Fruit fly (Drosophila melanogaster) whole organism, embryonic: Measurements from ENCODE around the gene CG7079.
A peak's percentile ranks its signal among the peaks of the same experiment; 100 is the strongest.

ENCODE experiments used
- ATbp ChIP-seq: fragments of 200-800 bp; sonication (Bioruptor generic); optimal IDR thresholded peaks from 2 replicates; lab custom pipeline; 2017; ENCODE audit warnings: missing biosample characterization, mild to moderate bottlenecking, missing genetic modification characterization, missing genetic modification reagents
- Adf1 ChIP-seq: fragments of 200-800 bp; sonication (Bioruptor generic); IDR thresholded peaks from 2 replicates; pipeline ENCODE4 v1.3.6; 2022; ENCODE audit warnings: missing biosample characterization, missing genetic modification characterization
- BtbVII ChIP-seq: fragments of 200-800 bp; sonication (Bioruptor generic); optimal IDR thresholded peaks from 3 replicates; lab custom pipeline; 2017; ENCODE audit warnings: missing biosample characterization, mild to moderate bottlenecking, missing genetic modification characterization
- CG12769 ChIP-seq: fragments of 200-800 bp; sonication (Bioruptor generic); optimal IDR thresholded peaks from 2 replicates; lab custom pipeline; 2019; ENCODE audit warnings: missing biosample characterization, mild to moderate bottlenecking, missing genetic modification characterization, moderate library complexity
- CG12942 ChIP-seq: fragments of 200-800 bp; sonication (Bioruptor generic); optimal IDR thresholded peaks from 3 replicates; lab custom pipeline; 2016; ENCODE audit warnings: missing biosample characterization, missing genetic modification characterization
- CG13424 ChIP-seq: fragments of 200-800 bp; sonication (Bioruptor generic); optimal IDR thresholded peaks from 2 replicates; lab custom pipeline; 2019; ENCODE audit warnings: missing biosample characterization, mild to moderate bottlenecking, missing genetic modification characterization, moderate library complexity
- CG14710 ChIP-seq: fragments of 200-800 bp; sonication (Bioruptor generic); optimal IDR thresholded peaks from 3 replicates; lab custom pipeline; 2019; ENCODE audit warnings: missing biosample characterization, mild to moderate bottlenecking, missing genetic modification characterization, moderate library complexity
- CG16779 ChIP-seq: fragments of 200-800 bp; sonication (Bioruptor generic); IDR thresholded peaks from 2 replicates; pipeline ENCODE4 v1.3.6; 2022; ENCODE audit warnings: missing biosample characterization, missing genetic modification characterization
- CG17568 ChIP-seq: fragments of 200-800 bp; sonication (Bioruptor generic); optimal IDR thresholded peaks from 2 replicates; lab custom pipeline; 2018; ENCODE audit warnings: missing biosample characterization, mild to moderate bottlenecking, missing genetic modification characterization, moderate library complexity
- CG17912 ChIP-seq: fragments of 200-800 bp; sonication (Bioruptor generic); optimal IDR thresholded peaks from 2 replicates; lab custom pipeline; 2018; ENCODE audit warnings: missing biosample characterization, mild to moderate bottlenecking, missing genetic modification characterization
- CG1792 ChIP-seq: fragments of 200-800 bp; sonication (Bioruptor generic); optimal IDR thresholded peaks from 2 replicates; lab custom pipeline; 2016; ENCODE audit warnings: missing biosample characterization, missing genetic modification characterization
- CG18011 ChIP-seq: fragments of 200-800 bp; sonication (Bioruptor generic); optimal IDR thresholded peaks from 2 replicates; lab custom pipeline; 2017; ENCODE audit warnings: missing biosample characterization, missing genetic modification characterization, mild to moderate bottlenecking, moderate library complexity, missing genotype
- CG18476 ChIP-seq: fragments of 200-800 bp; sonication (Bioruptor generic); optimal IDR thresholded peaks from 2 replicates; lab custom pipeline; 2016; ENCODE audit warnings: missing biosample characterization, mild to moderate bottlenecking, missing genetic modification characterization
- CG32532 ChIP-seq: fragments of 200-800 bp; sonication (Bioruptor generic); IDR thresholded peaks from 2 replicates; pipeline ENCODE4 v1.3.6; 2022; ENCODE audit warnings: missing biosample characterization, missing genetic modification characterization
- CG34224 ChIP-seq: fragments of 200-800 bp; sonication (Bioruptor generic); IDR thresholded peaks from 3 replicates; pipeline ENCODE4 v1.3.6; 2022; ENCODE audit warnings: missing biosample characterization, missing genetic modification characterization; ENCODE audit not compliant: partially characterized antibody
- CG34376 ChIP-seq: fragments of 200-800 bp; sonication (Bioruptor generic); optimal IDR thresholded peaks from 2 replicates; lab custom pipeline; 2018; ENCODE audit warnings: missing biosample characterization, mild to moderate bottlenecking, missing genetic modification characterization
- CG34422 ChIP-seq: fragments of 200-800 bp; sonication (Bioruptor generic); IDR thresholded peaks from 3 replicates; pipeline ENCODE4 v1.3.6; 2022; ENCODE audit warnings: missing biosample characterization, missing genetic modification characterization
- CG4424 ChIP-seq: fragments of 200-800 bp; sonication (Bioruptor generic); optimal IDR thresholded peaks from 3 replicates; lab custom pipeline; 2016; ENCODE audit warnings: missing biosample characterization, missing genetic modification characterization
- CG8765 ChIP-seq: fragments of 200-800 bp; sonication (Bioruptor generic); IDR thresholded peaks from 2 replicates; pipeline ENCODE4 v1.3.6; 2022; ENCODE audit warnings: missing biosample characterization, missing genetic modification characterization
- Dbx ChIP-seq: fragments of 200-800 bp; sonication (Bioruptor generic); IDR thresholded peaks from 3 replicates; pipeline ENCODE4 v1.3.6; 2022; ENCODE audit warnings: missing biosample characterization, missing genetic modification characterization
- Dek ChIP-seq: fragments of 200-800 bp; sonication (Bioruptor generic); optimal IDR thresholded peaks from 3 replicates; lab custom pipeline; 2019; ENCODE audit warnings: missing biosample characterization, mild to moderate bottlenecking, missing genetic modification characterization, moderate library complexity
- Fer2 ChIP-seq: fragments of 200-800 bp; sonication (Bioruptor generic); optimal IDR thresholded peaks from 2 replicates; lab custom pipeline; 2018; ENCODE audit warnings: missing biosample characterization, mild to moderate bottlenecking, missing genetic modification characterization, moderate library complexity
- GATAe ChIP-seq: fragments of 200-800 bp; sonication (Bioruptor generic); conservative IDR thresholded peaks from 2 replicates; pipeline ENCODE4 v1.3.6; 2022; ENCODE audit warnings: missing biosample characterization, missing genetic modification characterization
- HmgZ ChIP-seq: fragments of 200-800 bp; sonication (Bioruptor generic); optimal IDR thresholded peaks from 2 replicates; lab custom pipeline; 2018; ENCODE audit warnings: missing biosample characterization, mild to moderate bottlenecking, missing genetic modification characterization
- Lpt ChIP-seq: fragments of >200 bp; optimal IDR thresholded peaks from 2 replicates; lab custom pipeline; 2018; ENCODE audit warnings: missing biosample characterization, missing genetic modification characterization
- MBD-R2 ChIP-seq: fragments of 200-800 bp; sonication (Bioruptor generic); IDR thresholded peaks from 2 replicates; pipeline ENCODE4 v1.3.6; 2022; ENCODE audit warnings: missing biosample characterization, missing genetic modification characterization
- Med ChIP-seq: fragments of 200-800 bp; sonication (Bioruptor generic); peaks from one replicate; lab custom pipeline; 2016; ENCODE audit warnings: missing biosample characterization, missing genetic modification characterization, mild to moderate bottlenecking, inconsistent platforms, moderate library complexity
- NK7.1 ChIP-seq: fragments of 200-800 bp; sonication (Bioruptor generic); optimal IDR thresholded peaks from 3 replicates; lab custom pipeline; 2016; ENCODE audit warnings: missing biosample characterization, missing genetic modification characterization
- Pdp1 ChIP-seq, 2 experiments: fragments of 200-800 bp; sonication (Bioruptor generic); optimal IDR thresholded peaks; 3 replicates each; lab custom pipeline; 2016; ENCODE audit warnings: missing biosample characterization in 2 of 2, missing genetic modification characterization in 2 of 2, mild to moderate bottlenecking in 1 of 2, moderate library complexity in 1 of 2
- Rfx ChIP-seq: fragments of 200-800 bp; sonication (Bioruptor generic); IDR thresholded peaks from 2 replicates; pipeline ENCODE4 v1.3.6; 2022; ENCODE audit warnings: missing biosample characterization, missing genetic modification characterization
- ab ChIP-seq: fragments of 200-800 bp; sonication (Bioruptor generic); optimal IDR thresholded peaks from 2 replicates; lab custom pipeline; 2016; ENCODE audit warnings: missing biosample characterization, missing genetic modification characterization
- ase ChIP-seq: fragments of 200-800 bp; sonication (Bioruptor generic); IDR thresholded peaks from 3 replicates; pipeline ENCODE4 v1.3.6; 2022; ENCODE audit warnings: missing biosample characterization, missing genetic modification characterization
- ash1 ChIP-seq: fragments of 200-800 bp; sonication (Bioruptor generic); optimal IDR thresholded peaks from 2 replicates; lab custom pipeline; 2018; ENCODE audit warnings: missing biosample characterization, mild to moderate bottlenecking, missing genetic modification characterization
- crol ChIP-seq: fragments of 200-800 bp; sonication (Bioruptor generic); IDR thresholded peaks from 2 replicates; pipeline ENCODE4 v1.3.6; 2022; ENCODE audit warnings: missing biosample characterization, missing genetic modification characterization
- crp ChIP-seq, 2 experiments: fragments of 200-800 bp; sonication (Bioruptor generic); optimal IDR thresholded peaks; 2 replicates in 1 of 2; 3 replicates in 1 of 2; lab custom pipeline; 2017; ENCODE audit warnings: missing biosample characterization in 2 of 2, missing genetic modification characterization in 2 of 2, mild to moderate bottlenecking in 1 of 2, moderate library complexity in 1 of 2
- cwo ChIP-seq: fragments of 200-800 bp; sonication (Bioruptor generic); optimal IDR thresholded peaks from 3 replicates; lab custom pipeline; 2017; ENCODE audit warnings: missing biosample characterization, missing genetic modification characterization, mild to moderate bottlenecking, moderate library complexity, missing genetic modification reagents
- emc ChIP-seq: fragments of 200-800 bp; sonication (Bioruptor generic); optimal IDR thresholded peaks from 2 replicates; lab custom pipeline; 2016; ENCODE audit warnings: missing biosample characterization, missing genetic modification characterization
- her ChIP-seq: fragments of 200-800 bp; sonication (Bioruptor generic); optimal IDR thresholded peaks from 2 replicates; lab custom pipeline; 2016; ENCODE audit warnings: missing biosample characterization, missing genetic modification characterization
- ind ChIP-seq: fragments of 200-800 bp; sonication (Bioruptor generic); optimal IDR thresholded peaks from 3 replicates; lab custom pipeline; 2016; ENCODE audit warnings: missing biosample characterization, missing genetic modification characterization
- lab ChIP-seq: fragments of 200-800 bp; sonication (Bioruptor generic); optimal IDR thresholded peaks from 3 replicates; lab custom pipeline; 2017; ENCODE audit warnings: missing biosample characterization, missing genetic modification characterization, mild to moderate bottlenecking, moderate library complexity, missing genetic modification reagents
- nerfin-2 ChIP-seq: fragments of 200-800 bp; sonication (Bioruptor generic); IDR thresholded peaks from 2 replicates; pipeline ENCODE4 v1.3.6; 2022; ENCODE audit warnings: missing biosample characterization, missing genetic modification characterization; ENCODE audit not compliant: partially characterized antibody
- sd ChIP-seq: fragments of 200-800 bp; sonication (Bioruptor generic); optimal IDR thresholded peaks from 3 replicates; lab custom pipeline; 2018; ENCODE audit warnings: missing biosample characterization, mild to moderate bottlenecking, missing genetic modification characterization, moderate library complexity
- sens ChIP-seq: fragments of 200-800 bp; sonication (Bioruptor generic); peaks from one replicate; lab custom pipeline; 2016; ENCODE audit warnings: missing biosample characterization, missing genetic modification characterization
- sens-2 ChIP-seq: fragments of 200-800 bp; sonication (Bioruptor generic); IDR thresholded peaks from 2 replicates; pipeline ENCODE4 v1.3.6; 2022; ENCODE audit warnings: missing biosample characterization, missing genetic modification characterization
- sisA ChIP-seq: fragments of 200-800 bp; sonication (Bioruptor generic); IDR thresholded peaks from 2 replicates; pipeline ENCODE4 v1.3.6; 2022; ENCODE audit warnings: missing biosample characterization, missing genetic modification characterization
- sug ChIP-seq: fragments of 200-800 bp; optimal IDR thresholded peaks from 2 replicates; lab custom pipeline; 2019; ENCODE audit warnings: missing biosample characterization, mild to moderate bottlenecking, missing genetic modification characterization, moderate library complexity
- vnd ChIP-seq: fragments of 200-800 bp; sonication (Bioruptor generic); IDR thresholded peaks from 3 replicates; pipeline ENCODE4 v1.3.6; 2022; ENCODE audit warnings: missing biosample characterization, missing genetic modification characterization; ENCODE audit not compliant: partially characterized antibody

CG7079 gene

DNA sequence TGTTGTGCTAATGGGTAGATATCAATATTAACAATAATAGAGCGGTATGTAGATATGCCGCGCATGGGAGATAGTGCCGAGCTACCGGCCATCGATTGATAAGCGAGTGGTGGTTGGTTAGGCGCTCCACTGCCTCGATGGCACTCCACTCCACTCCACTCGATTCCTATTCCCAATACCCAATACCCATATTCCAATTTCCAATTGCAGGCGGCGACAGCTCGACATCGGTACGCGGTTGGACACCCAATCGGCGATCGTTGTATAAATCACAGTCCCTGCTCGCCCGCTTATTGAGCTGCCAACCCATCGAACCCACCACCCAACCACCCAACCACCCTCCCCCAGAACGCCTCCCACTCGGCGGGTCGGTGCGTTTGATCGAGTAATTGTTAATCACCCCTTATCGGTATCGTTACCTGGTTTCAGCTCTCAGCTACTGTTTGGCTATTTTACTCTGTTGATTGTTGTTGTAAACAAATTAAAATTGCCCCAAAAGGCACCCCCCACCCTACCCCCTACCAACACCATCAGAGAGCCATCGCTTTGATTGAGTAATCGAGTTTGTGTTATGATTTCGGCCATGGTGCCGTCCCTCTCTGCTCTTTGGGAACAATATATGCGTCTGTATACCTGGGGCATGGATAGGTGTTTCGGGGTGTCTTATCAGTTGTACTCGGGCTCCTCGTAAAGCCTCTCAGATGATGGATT is 32.4 kb upstream of the CG7079 start, which contains the start of gene HHEX (continued):
- TF ChIP-seq Lpt (GFP tag; lab: Kevin White, UChicago) (no peak), lab (GFP tag; lab: Kevin White, UChicago) (peak; percentile 95), CG1792 (GFP tag; lab: Kevin White, UChicago) (no peak), NK7.1 (GFP tag; lab: Kevin White, UChicago) (no peak), CG14710 (tag; lab: Kevin White, UChicago) (no peak), ATbp (GFP tag; lab: Kevin White, UChicago) (no peak), emc (GFP tag; lab: Kevin White, UChicago) (no peak), Dbx (no peak), CG32532 (GFP tag; lab: Robert Waterston, UW) (no peak), ase (no peak)

DNA sequence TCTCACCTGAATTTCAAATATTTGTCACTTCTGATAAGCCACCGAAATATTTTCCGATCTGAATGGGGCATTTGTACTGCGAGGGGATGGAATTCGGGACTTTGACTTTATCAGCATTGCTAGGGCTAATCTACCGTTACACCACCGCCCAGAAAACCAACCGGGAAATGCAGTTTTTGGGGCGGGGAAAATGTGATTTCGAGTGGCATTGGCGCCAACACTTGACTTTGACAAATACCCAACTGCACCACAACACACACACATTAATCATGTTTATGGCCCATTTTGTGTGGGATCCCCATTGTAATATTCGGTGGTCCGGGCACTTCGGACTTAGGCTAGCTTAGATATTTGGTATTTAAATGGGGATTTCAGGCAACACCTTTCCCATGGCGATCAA is 30.3 kb upstream of the CG7079 start:
- TF ChIP-seq Adf1 (GFP tag; lab: Robert Waterston, UW) (no peak), sens-2 (GFP tag; lab: Robert Waterston, UW) (peak; percentile 45; the same call in 1 of the 2 replicates), CG13424 (tag; lab: Kevin White, UChicago) (no peak), crp (GFP tag; optimal IDR thresholded peaks at IDR 0.05; lab: Kevin White, UChicago) (no peak), lab (GFP tag; lab: Kevin White, UChicago) (peak; percentile 32), ash1 (no peak), vnd (GFP tag; lab: Robert Waterston, UW) (peak; percentile 56), Pdp1 (GFP tag; optimal IDR thresholded peaks at IDR 0.05; lab: Kevin White, UChicago) (peak in 1 of 2 experiments; percentile 47), CG8765 (GFP tag; lab: Robert Waterston, UW) (no peak), CG17568 (GFP tag; lab: Kevin White, UChicago) (no peak), CG16779 (GFP tag; lab: Robert Waterston, UW) (no peak), CG18011 (no peak), Rfx (GFP tag; lab: Robert Waterston, UW) (no peak), CG4424 (GFP tag; lab: Kevin White, UChicago) (no peak), BtbVII (GFP tag; lab: Kevin White, UChicago) (no peak), Dek (tag; lab: Kevin White, UChicago) (no peak), sd (peak; percentile 60), sens (peak; percentile 40), Med (GFP tag; lab: Kevin White, UChicago) (peak; percentile 43), CG12942 (GFP tag; lab: Kevin White, UChicago) (no peak), CG18476 (no peak), crol (GFP tag; lab: Robert Waterston, UW) (0 out of 2 replicates have a peak, but pooled peaks have one; percentile 21), sisA (GFP tag; lab: Robert Waterston, UW) (no peak), CG34224 (no peak)

DNA sequence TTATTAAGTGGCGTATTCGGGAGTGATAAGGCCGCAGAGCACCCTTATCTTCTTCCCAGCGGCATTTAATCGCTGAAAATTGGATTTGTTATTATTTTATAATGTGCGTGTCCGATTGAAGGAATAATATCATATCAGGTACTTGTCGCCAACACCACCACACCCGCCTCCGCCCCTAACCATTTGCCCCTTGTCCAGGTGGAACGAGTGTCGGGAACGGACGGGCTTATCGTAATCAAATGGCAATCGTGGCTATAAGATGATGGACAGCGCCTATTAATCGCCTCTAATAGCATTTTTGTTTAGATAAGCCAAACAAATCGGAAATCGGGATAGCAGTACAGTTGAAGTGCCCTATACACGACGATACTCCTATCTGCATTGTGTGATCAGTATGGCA is 29.6 kb upstream of the CG7079 start:
- TF ChIP-seq GATAe (GFP tag; lab: Robert Waterston, UW) (peak; percentile 40; the same call in 1 of the 2 replicates), MBD-R2 (no peak), nerfin-2 (GFP tag; lab: Robert Waterston, UW) (no peak), CG12769 (tag; lab: Kevin White, UChicago) (peak; percentile 94), ind (GFP tag; lab: Kevin White, UChicago) (no peak), HmgZ (tag; lab: Kevin White, UChicago) (peak; percentile 53), lab (GFP tag; lab: Kevin White, UChicago) (peak; percentile 11), Fer2 (tag; lab: Kevin White, UChicago) (no peak), cwo (peak; percentile 11), sug (peak; percentile 81), her (GFP tag; lab: Kevin White, UChicago) (no peak), CG34376 (peak; percentile 84), CG34422 (GFP tag; lab: Robert Waterston, UW) (no peak), vnd (GFP tag; lab: Robert Waterston, UW) (peak; percentile 55; the same call in 2 of the 3 replicates), Med (GFP tag; lab: Kevin White, UChicago) (peak; percentile 38), ab (GFP tag; lab: Kevin White, UChicago) (no peak), crol (GFP tag; lab: Robert Waterston, UW) (peak; percentile 78; the same call in 1 of the 2 replicates), CG17912 (no peak)
